Worm (Caenorhabditis elegans) whole organism, mixed stage, embryonic: ENCODE results near the gene slc-46A.

Source experiments
- bed-3 ChIP-seq: fragments of 200-800 bp; sonication (Bioruptor generic); optimal IDR thresholded peaks from 3 replicates; lab custom pipeline; 2018; ENCODE audit warnings: mild to moderate bottlenecking, missing genetic modification characterization, moderate library complexity, missing compliant biosample characterization
- flh-1 ChIP-seq: fragments of 200-800 bp; sonication (Bioruptor generic); optimal IDR thresholded peaks from 2 replicates; lab custom pipeline; 2018; ENCODE audit warnings: mild to moderate bottlenecking, missing genetic modification characterization, moderate library complexity, missing compliant biosample characterization
- mab-5 ChIP-seq: fragments of 150-350 bp; optimal IDR thresholded peaks from 2 replicates; lab custom pipeline; 2014; ENCODE audit warnings: missing biosample characterization, missing genetic modification characterization

slc-46A gene

DNA sequence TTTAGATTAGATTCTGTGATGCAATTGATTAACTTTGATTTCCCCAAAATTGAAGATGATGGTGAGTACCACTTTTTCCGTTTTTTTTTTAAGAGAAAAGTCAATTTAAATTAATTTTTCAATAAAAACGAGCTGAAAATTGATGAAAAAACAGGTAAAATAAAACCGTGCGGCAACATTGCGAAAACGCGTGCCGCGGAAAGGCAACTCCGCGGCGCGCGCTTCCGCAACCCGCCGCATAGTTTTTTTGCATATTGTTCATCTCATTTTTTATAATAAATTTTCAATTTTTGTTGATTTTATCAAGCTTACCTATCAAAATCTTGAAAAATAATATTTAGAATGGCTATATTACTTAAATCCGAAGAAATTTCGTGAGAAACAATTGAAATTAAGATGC lies 51.9 kb downstream of the slc-46A start (continued):
- TF ChIP-seq flh-1 = no peak

DNA sequence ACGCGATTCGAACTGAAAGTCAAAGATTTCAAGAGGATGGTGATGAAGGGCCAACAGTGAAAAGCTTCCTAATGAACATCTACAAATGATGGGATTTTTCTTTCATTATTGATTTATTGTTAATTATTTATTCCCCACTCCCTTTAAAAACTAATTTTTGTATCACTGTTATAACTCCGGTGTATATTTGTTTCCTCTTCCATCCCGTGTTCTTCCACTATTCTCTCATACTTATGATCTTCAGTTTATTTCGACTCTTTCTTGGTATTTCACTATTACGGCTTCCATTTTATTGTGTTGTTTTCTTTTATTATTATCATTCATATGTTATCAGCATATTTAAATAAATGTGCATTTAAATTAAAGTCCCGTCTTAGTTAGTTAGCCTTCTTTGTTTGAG lies 55.3 kb downstream of the slc-46A start:
- TF ChIP-seq mab-5 (tag; lab: Kevin White, UChicago) (no peak), bed-3 (GFP tag; lab: Kevin White, UChicago) (no peak)
